Fruit fly (Drosophila melanogaster) S2 (cell line): ENCODE measurements around the gene Dad1.

Experiments used
- CG8478 ChIP-seq: fragments of >200 bp; optimal IDR thresholded peaks from 2 replicates; lab custom pipeline; 2018
- CTCF ChIP-seq, 2 experiments: fragments of >200 bp; optimal IDR thresholded peaks; 2 replicates each; lab custom pipeline; 2018

DNA sequence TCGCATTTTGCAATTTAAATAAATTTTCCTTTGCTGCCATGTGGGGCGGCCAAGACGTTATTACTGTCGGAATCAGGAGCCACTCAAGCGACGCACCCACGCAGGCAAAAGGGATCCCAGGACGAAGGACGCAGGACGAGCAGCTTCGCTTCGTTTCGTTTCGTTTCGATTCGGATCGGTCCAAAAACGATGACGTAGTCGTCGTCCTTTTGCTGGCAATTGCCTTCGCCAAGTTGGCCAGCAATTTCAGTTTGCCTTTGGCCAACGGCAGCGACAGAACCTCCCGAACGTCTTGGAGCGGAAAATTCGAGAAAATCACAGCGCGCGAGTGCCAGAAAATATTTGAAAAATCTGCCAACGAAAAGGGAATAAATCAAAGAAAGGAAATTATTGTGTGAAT lies 45.9 kb downstream of the Dad1 start, which contains the start of gene witty:
- TF ChIP-seq CG8478 (lab: Kevin White, UChicago), result no peak
- no peak for TF ChIP-seq CTCF (optimal IDR thresholded peaks at IDR 0.05; lab: Kevin White, UChicago)
